Fruit fly (Drosophila melanogaster) whole organism, pupa: ENCODE data around the gene SK.

ENCODE experiments used
- CG10348 ChIP-seq: fragments of 200-800 bp; sonication (Bioruptor generic); IDR thresholded peaks from 2 replicates; pipeline ENCODE4 v1.3.6; 2022; ENCODE audit warnings: missing biosample characterization, missing genetic modification characterization
- CG12605 ChIP-seq: fragments of 200-800 bp; sonication (Bioruptor generic); IDR thresholded peaks from 2 replicates; pipeline ENCODE4 v1.3.6; 2022; ENCODE audit warnings: missing biosample characterization, missing genetic modification characterization
- CG13204 ChIP-seq: fragments of 200-800 bp; sonication (Bioruptor generic); optimal IDR thresholded peaks from 2 replicates; lab custom pipeline; 2018; ENCODE audit warnings: missing biosample characterization, mild to moderate bottlenecking, missing genetic modification characterization, moderate library complexity
- CG14655 ChIP-seq: fragments of 200-800 bp; sonication (Bioruptor generic); optimal IDR thresholded peaks from 3 replicates; lab custom pipeline; 2017; ENCODE audit warnings: mild to moderate bottlenecking, missing biosample characterization, missing genetic modification reagents, missing genetic modification characterization
- CG15710 ChIP-seq: fragments of 200-800 bp; sonication (Bioruptor generic); optimal IDR thresholded peaks from 2 replicates; lab custom pipeline; 2018; ENCODE audit warnings: missing biosample characterization, mild to moderate bottlenecking, missing genetic modification characterization, moderate library complexity
- CG17806 ChIP-seq: fragments of 200-800 bp; sonication (Bioruptor generic); optimal IDR thresholded peaks from 2 replicates; lab custom pipeline; 2018; ENCODE audit warnings: missing biosample characterization, mild to moderate bottlenecking, missing genetic modification characterization, moderate library complexity
- CG32121 ChIP-seq: fragments of 200-800 bp; sonication (Bioruptor generic); IDR thresholded peaks from 2 replicates; pipeline ENCODE4 v1.3.6; 2022; ENCODE audit warnings: missing biosample characterization, missing genetic modification characterization
- CG34367 ChIP-seq: fragments of 200-800 bp; sonication (Bioruptor generic); optimal IDR thresholded peaks from 2 replicates; lab custom pipeline; 2018; ENCODE audit warnings: missing biosample characterization, mild to moderate bottlenecking, missing genetic modification characterization
- CG4496 ChIP-seq: fragments of 200-800 bp; sonication (Bioruptor generic); IDR thresholded peaks from 3 replicates; pipeline ENCODE4 v1.3.6; 2022; ENCODE audit warnings: missing biosample characterization, missing genetic modification characterization
- CG8159 ChIP-seq: fragments of 200-800 bp; sonication (Bioruptor generic); optimal IDR thresholded peaks from 3 replicates; lab custom pipeline; 2018; ENCODE audit warnings: missing biosample characterization, mild to moderate bottlenecking, missing genetic modification characterization, moderate library complexity
- CG8301 ChIP-seq: fragments of 200-800 bp; sonication (Bioruptor generic); optimal IDR thresholded peaks from 2 replicates; lab custom pipeline; 2018; ENCODE audit warnings: missing biosample characterization, mild to moderate bottlenecking, missing genetic modification characterization
- CG9948 ChIP-seq: fragments of 200-800 bp; sonication (Bioruptor generic); optimal IDR thresholded peaks from 2 replicates; lab custom pipeline; 2018; ENCODE audit warnings: missing biosample characterization, mild to moderate bottlenecking, missing genetic modification characterization, moderate library complexity
- D1 ChIP-seq: fragments of 200-800 bp; sonication (Bioruptor generic); optimal IDR thresholded peaks from 2 replicates; lab custom pipeline; 2018; ENCODE audit warnings: missing biosample characterization, mild to moderate bottlenecking, missing genetic modification characterization, moderate library complexity
- EcR ChIP-seq: fragments of 200-800 bp; sonication (Bioruptor generic); optimal IDR thresholded peaks from 3 replicates; lab custom pipeline; 2019; ENCODE audit warnings: missing biosample characterization, missing genetic modification characterization, mild to moderate bottlenecking, moderate library complexity, missing genetic modification reagents
- Ets98B ChIP-seq: fragments of 200-800 bp; sonication (Bioruptor generic); IDR thresholded peaks from 2 replicates; pipeline ENCODE4 v1.3.6; 2022; ENCODE audit warnings: missing biosample characterization, missing genetic modification characterization
- Pif1A ChIP-seq: fragments of 200-800 bp; sonication (Bioruptor generic); optimal IDR thresholded peaks from 3 replicates; lab custom pipeline; 2016; ENCODE audit warnings: missing biosample characterization, missing genetic modification characterization
- Pif1B ChIP-seq: fragments of 200-800 bp; sonication (Bioruptor generic); optimal IDR thresholded peaks from 3 replicates; lab custom pipeline; 2016; ENCODE audit warnings: missing biosample characterization, missing genetic modification characterization
- Snoo ChIP-seq: fragments of 200-800 bp; sonication (Bioruptor generic); optimal IDR thresholded peaks from 3 replicates; lab custom pipeline; 2017; ENCODE audit warnings: missing biosample characterization, mild to moderate bottlenecking, missing genetic modification characterization, inconsistent platforms
- fd96Ca ChIP-seq: fragments of 200-800 bp; sonication (Bioruptor generic); IDR thresholded peaks from 3 replicates; pipeline ENCODE4 v1.3.6; 2022; ENCODE audit warnings: missing biosample characterization, missing genetic modification characterization
- gl ChIP-seq: fragments of 200-800 bp; sonication (Bioruptor generic); optimal IDR thresholded peaks from 2 replicates; lab custom pipeline; 2018; ENCODE audit warnings: missing biosample characterization, mild to moderate bottlenecking, missing genetic modification characterization
- rn ChIP-seq: fragments of 200-800 bp; sonication (Bioruptor generic); IDR thresholded peaks from 2 replicates; pipeline ENCODE4 v1.3.6; 2022; ENCODE audit warnings: missing biosample characterization, missing genetic modification characterization

SK gene

DNA sequence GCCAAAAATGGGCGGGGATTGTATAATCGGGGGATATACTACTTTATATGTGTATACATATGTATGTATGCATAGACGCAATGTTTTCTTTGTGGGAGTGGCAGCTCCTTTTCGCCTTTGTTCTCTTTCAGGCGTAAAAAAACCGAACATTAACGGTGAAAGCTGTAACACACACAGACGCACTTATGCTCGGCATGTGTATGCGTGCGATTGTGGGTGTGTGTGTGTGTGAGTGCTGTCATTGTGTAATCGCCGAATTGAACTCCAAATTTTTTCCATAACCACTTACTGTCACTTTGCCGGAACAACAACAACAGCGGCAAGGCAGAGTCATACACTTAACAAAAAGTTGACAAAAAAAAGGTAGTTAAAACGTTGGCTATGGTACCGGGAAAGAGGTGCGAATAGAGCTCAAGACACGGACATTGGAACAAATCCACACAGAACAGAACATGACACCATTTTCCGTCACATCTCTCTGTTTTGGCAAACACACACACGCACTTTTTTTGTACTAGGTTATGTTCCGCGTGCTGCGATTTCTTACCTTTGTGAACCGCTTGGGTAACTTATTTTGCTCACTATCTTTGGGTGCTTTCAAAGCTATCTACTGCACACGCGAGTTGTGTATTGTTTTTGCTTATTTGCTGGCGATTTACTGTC is 80.0 kb downstream of the SK start:
- TF ChIP-seq rn (GFP tag; lab: Robert Waterston, UW) (no peak), gl (tag; lab: Kevin White, UChicago) (no peak), Snoo (tag; lab: Kevin White, UChicago) (no peak), CG8159 (tag; lab: Kevin White, UChicago) (no peak), CG34367 (tag; lab: Kevin White, UChicago) (no peak), Ets98B (GFP tag; lab: Robert Waterston, UW) (no peak), CG17806 (tag; lab: Kevin White, UChicago) (no peak), CG13204 (GFP tag; lab: Kevin White, UChicago) (no peak), CG10348 (no peak), CG32121 (GFP tag; lab: Robert Waterston, UW) (no peak), Pif1A (GFP tag; lab: Kevin White, UChicago) (no peak), Pif1B (GFP tag; lab: Kevin White, UChicago) (no peak), D1 (no peak), CG12605 (GFP tag; lab: Robert Waterston, UW) (no peak), CG14655 (GFP tag; lab: Kevin White, UChicago) (no peak), EcR (no peak), CG8301 (tag; lab: Kevin White, UChicago) (no peak), fd96Ca (GFP tag; lab: Robert Waterston, UW) (no peak), CG9948 (tag; lab: Kevin White, UChicago) (no peak)

DNA sequence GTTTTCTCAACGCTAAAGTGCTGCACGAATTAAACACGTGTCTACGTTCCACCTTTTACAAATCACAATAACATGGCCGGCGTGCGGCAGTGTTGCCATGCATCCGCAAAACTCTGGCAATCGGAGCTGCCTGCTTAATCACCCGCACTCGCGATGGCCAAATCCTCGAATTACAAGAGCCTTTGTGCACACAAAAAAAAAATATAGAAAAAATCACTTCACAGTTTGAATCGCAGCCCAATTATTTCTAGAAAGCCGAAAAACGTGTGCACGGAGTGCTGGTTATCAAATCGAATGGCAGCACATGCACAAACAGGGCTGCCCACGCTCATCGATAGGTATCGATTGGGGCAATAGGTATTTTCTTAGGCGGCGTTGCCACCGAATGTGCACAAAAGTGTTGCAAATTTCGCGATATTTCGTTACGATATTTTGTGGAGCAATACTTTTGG is 80.6 kb downstream of the SK start, which contains the start of gene spoon:
Gene spoon, minus strand, starts transcription at position 300 of the 452 bp plus-strand sequence.
- TF ChIP-seq CG34367 (tag; lab: Kevin White, UChicago) (no peak), fd96Ca (GFP tag; lab: Robert Waterston, UW) (0 out of 3 replicates have a peak, but pooled peaks have one; percentile 33), CG4496 (0 out of 3 replicates have a peak, but pooled peaks have one; percentile 46), CG8159 (tag; lab: Kevin White, UChicago) (no peak), CG17806 (tag; lab: Kevin White, UChicago) (no peak), CG8301 (tag; lab: Kevin White, UChicago) (no peak)

DNA sequence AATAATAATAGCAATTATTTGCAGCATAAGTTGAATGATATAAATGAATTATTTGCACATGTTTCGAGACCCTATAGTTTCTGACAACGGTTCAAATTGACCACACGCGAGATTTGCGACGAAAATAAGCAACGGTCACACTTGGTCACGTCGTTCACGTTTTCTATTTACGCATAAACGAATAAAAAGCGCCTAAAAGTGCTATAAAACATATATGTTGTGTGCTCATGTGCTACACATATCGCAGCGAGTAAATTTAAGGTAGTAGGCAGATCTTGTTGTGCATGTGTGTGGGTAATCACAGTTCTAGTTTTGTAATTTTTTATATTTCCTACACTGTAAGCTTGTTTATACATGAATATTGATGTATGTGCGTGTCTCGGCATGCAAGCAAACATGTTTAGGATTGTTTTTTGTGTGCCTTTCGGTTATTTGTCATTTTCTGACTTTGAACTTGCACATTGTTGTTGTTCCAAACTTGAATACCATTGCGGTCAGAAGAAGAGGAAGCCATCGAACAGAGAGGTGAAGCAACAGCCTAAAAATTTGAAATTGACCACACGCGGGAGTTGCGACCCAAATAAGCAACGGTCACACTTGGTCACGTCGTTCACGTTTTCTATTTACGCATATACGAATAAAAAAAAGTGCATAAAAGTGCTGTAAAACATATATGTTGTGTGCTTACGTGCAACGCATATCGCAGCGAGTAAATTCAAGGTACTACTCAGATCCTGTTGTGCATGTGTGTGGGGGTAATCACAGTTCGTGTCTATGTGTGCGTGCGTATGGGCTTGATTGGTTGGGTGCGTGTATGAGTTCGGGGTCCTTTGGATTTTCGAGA is 81.6 kb downstream of the SK start, which contains the start of gene Usp16-45:
Gene Usp16-45, plus strand, starts transcription at position 127 of the 844 bp plus-strand sequence.
- no peak for TF ChIP-seq CG9948 (tag; lab: Kevin White, UChicago)
- TF ChIP-seq Pif1A (GFP tag; lab: Kevin White, UChicago), result no peak
- TF ChIP-seq CG4496, result no peak
- TF ChIP-seq CG14655 (GFP tag; lab: Kevin White, UChicago), result no peak
- TF ChIP-seq CG15710 (tag; lab: Kevin White, UChicago), result no peak
- no peak for TF ChIP-seq CG8301 (tag; lab: Kevin White, UChicago)
- TF ChIP-seq CG8159 (tag; lab: Kevin White, UChicago), result no peak
- no peak for TF ChIP-seq Ets98B (GFP tag; lab: Robert Waterston, UW)
- TF ChIP-seq fd96Ca (GFP tag; lab: Robert Waterston, UW), result no peak
- TF ChIP-seq CG32121 (GFP tag; lab: Robert Waterston, UW), result no peak
- no peak for TF ChIP-seq CG10348
- no peak for TF ChIP-seq EcR

DNA sequence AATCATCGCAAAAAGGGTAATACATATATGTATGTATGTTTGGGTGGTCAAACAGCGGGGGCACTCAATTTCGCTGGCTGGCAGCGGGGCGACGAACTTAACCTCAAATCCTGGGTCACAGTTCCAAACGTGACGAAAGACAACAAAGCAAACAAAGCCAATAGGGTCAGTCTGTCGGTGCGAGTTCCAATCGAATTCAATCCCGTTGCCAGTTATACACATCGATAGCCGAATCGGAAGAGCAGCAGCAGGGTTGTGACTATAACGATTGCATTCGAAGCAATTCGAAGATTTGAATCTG is 82.2 kb downstream of the SK start:
- TF ChIP-seq EcR (peak; percentile 93), CG4496 (no peak)

DNA sequence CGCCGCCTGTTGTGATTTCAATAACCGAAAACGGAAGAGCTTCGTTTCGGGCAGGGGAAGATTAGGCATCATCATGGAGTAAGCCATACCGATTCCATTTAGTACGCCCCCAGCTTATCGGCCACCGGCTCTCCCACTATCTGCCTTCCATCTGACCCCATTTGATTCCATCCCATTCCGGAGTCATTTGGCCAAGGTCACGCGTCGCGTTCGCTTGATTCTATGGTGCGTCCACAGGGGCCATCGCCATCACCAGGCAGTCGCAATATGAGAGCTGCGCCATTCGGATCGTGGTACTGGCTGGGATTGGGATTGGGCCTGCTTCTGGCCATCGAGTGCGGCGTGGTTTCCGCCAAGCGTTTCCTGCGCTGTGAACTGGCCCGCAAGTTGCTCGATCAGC is 87.2 kb downstream of the SK start, which contains the start of gene CG16756:
Gene CG16756, plus strand, starts transcription at position 257 of the 400 bp plus-strand sequence.
- no peak for TF ChIP-seq Pif1B (GFP tag; lab: Kevin White, UChicago)
- TF ChIP-seq CG10348, result no peak
- no peak for TF ChIP-seq CG15710 (tag; lab: Kevin White, UChicago)
- no peak for TF ChIP-seq Ets98B (GFP tag; lab: Robert Waterston, UW)
- TF ChIP-seq CG8301 (tag; lab: Kevin White, UChicago), result no peak
- no peak for TF ChIP-seq CG12605 (GFP tag; lab: Robert Waterston, UW)
- no peak for TF ChIP-seq fd96Ca (GFP tag; lab: Robert Waterston, UW)
- no peak for TF ChIP-seq gl (tag; lab: Kevin White, UChicago)
- no peak for TF ChIP-seq CG9948 (tag; lab: Kevin White, UChicago)
- TF ChIP-seq CG4496, result no peak
- TF ChIP-seq EcR, result no peak
- no peak for TF ChIP-seq CG14655 (GFP tag; lab: Kevin White, UChicago)
- no peak for TF ChIP-seq CG34367 (tag; lab: Kevin White, UChicago)
- TF ChIP-seq CG8159 (tag; lab: Kevin White, UChicago), result no peak
- TF ChIP-seq Snoo (tag; lab: Kevin White, UChicago), result no peak
- TF ChIP-seq CG17806 (tag; lab: Kevin White, UChicago), result no peak
